Fruit fly (Drosophila melanogaster) S2 (cell line): ENCODE data around the gene CG6729.

Experiments used
- CG8478 ChIP-seq: fragments of >200 bp; optimal IDR thresholded peaks from 2 replicates; lab custom pipeline; 2018
- CTCF ChIP-seq, 2 experiments: fragments of >200 bp; optimal IDR thresholded peaks; 2 replicates each; lab custom pipeline; 2018

- TF ChIP-seq CG8478 (no peak), CTCF (optimal IDR thresholded peaks at IDR 0.05; lab: Kevin White, UChicago) (no peak)
Measured at dm6 chr2L:10711221-10711620, 32.5 kb downstream of the CG6729 start.
